Worm (Caenorhabditis elegans) whole organism, late embryonic: Measurements from ENCODE around the gene phyh-1.

Source experiments
- C08G9.2 ChIP-seq: sonication (generic microtip); optimal IDR thresholded peaks from 2 replicates; lab custom pipeline; 2016; ENCODE audit warnings: mild to moderate bottlenecking, missing genetic modification characterization, moderate library complexity, missing compliant biosample characterization
- C38D4.7 ChIP-seq: fragments of 200-800 bp; sonication (Bioruptor generic); optimal IDR thresholded peaks from 2 replicates; lab custom pipeline; 2018; ENCODE audit warnings: mild to moderate bottlenecking, missing genetic modification characterization, moderate library complexity, missing compliant biosample characterization
- F13H6.1 ChIP-seq: sonication (generic microtip); optimal IDR thresholded peaks from 2 replicates; lab custom pipeline; 2016; ENCODE audit warnings: missing genetic modification characterization, missing compliant biosample characterization
- ahr-1 ChIP-seq: sonication (generic microtip); optimal IDR thresholded peaks from 2 replicates; lab custom pipeline; 2016; ENCODE audit warnings: missing genetic modification characterization, missing compliant biosample characterization
- ceh-18 ChIP-seq: sonication (generic microtip); optimal IDR thresholded peaks from 2 replicates; lab custom pipeline; 2016; ENCODE audit warnings: missing genetic modification characterization, missing compliant biosample characterization
- ceh-22 ChIP-seq: sonication (generic microtip); optimal IDR thresholded peaks from 2 replicates; lab custom pipeline; 2017; ENCODE audit warnings: missing biosample characterization, missing genetic modification characterization
- ceh-31 ChIP-seq: sonication (generic microtip); optimal IDR thresholded peaks from 2 replicates; lab custom pipeline; 2016; ENCODE audit warnings: missing genetic modification characterization, missing compliant biosample characterization
- ceh-34 ChIP-seq: sonication (generic microtip); optimal IDR thresholded peaks from 2 replicates; lab custom pipeline; 2016; ENCODE audit warnings: mild to moderate bottlenecking, missing genetic modification characterization, missing compliant biosample characterization
- ceh-45 ChIP-seq: fragments of 200-800 bp; sonication (Bioruptor generic); IDR thresholded peaks from 2 replicates; pipeline ENCODE4 v1.3.6; 2022; ENCODE audit warnings: missing genetic modification reagents, missing genetic modification characterization, missing compliant biosample characterization
- ceh-9 ChIP-seq: sonication (generic microtip); optimal IDR thresholded peaks from 2 replicates; lab custom pipeline; 2016; ENCODE audit warnings: mild to moderate bottlenecking, missing genetic modification characterization, inconsistent platforms, missing compliant biosample characterization
- che-1 ChIP-seq: sonication (generic microtip); optimal IDR thresholded peaks from 2 replicates; lab custom pipeline; 2016; ENCODE audit warnings: mild to moderate bottlenecking, missing genetic modification characterization, missing compliant biosample characterization
- elt-2 ChIP-seq: sonication (generic microtip); optimal IDR thresholded peaks from 2 replicates; lab custom pipeline; 2016; ENCODE audit warnings: missing genetic modification reagents, missing genetic modification characterization, missing compliant biosample characterization
- elt-4 ChIP-seq: sonication (generic microtip); optimal IDR thresholded peaks from 2 replicates; lab custom pipeline; 2016; ENCODE audit warnings: missing genetic modification characterization, missing compliant biosample characterization
- fkh-6 ChIP-seq: sonication (generic microtip); optimal IDR thresholded peaks from 2 replicates; lab custom pipeline; 2016; ENCODE audit warnings: missing genetic modification characterization, missing compliant biosample characterization
- hlh-15 ChIP-seq: sonication (generic microtip); optimal IDR thresholded peaks from 2 replicates; lab custom pipeline; 2016; ENCODE audit warnings: missing genetic modification characterization, missing compliant biosample characterization
- hlh-8 ChIP-seq: sonication (generic microtip); optimal IDR thresholded peaks from 2 replicates; lab custom pipeline; 2016; ENCODE audit warnings: missing genotype, missing genetic modification characterization, missing compliant biosample characterization
- lim-6 ChIP-seq: sonication (generic microtip); optimal IDR thresholded peaks from 2 replicates; lab custom pipeline; 2016; ENCODE audit warnings: missing genetic modification characterization, missing compliant biosample characterization
- madf-2 ChIP-seq: sonication (generic microtip); optimal IDR thresholded peaks from 2 replicates; lab custom pipeline; 2017; ENCODE audit warnings: missing genetic modification characterization, missing compliant biosample characterization
- mec-3 ChIP-seq: sonication (generic microtip); optimal IDR thresholded peaks from 2 replicates; lab custom pipeline; 2016; ENCODE audit warnings: borderline replicate concordance, missing genetic modification characterization, missing compliant biosample characterization
- nfya-1 ChIP-seq: sonication (generic microtip); optimal IDR thresholded peaks from 2 replicates; lab custom pipeline; 2017; ENCODE audit warnings: missing genetic modification characterization, mild to moderate bottlenecking, missing compliant biosample characterization, antibody characterized with exemption, moderate library complexity
- pat-9 ChIP-seq: fragments of 200-800 bp; sonication (Bioruptor generic); optimal IDR thresholded peaks from 2 replicates; lab custom pipeline; 2018; ENCODE audit warnings: mild to moderate bottlenecking, missing genetic modification characterization, moderate library complexity, missing compliant biosample characterization
- pax-1 ChIP-seq: fragments of 150-350 bp; optimal IDR thresholded peaks from 2 replicates; lab custom pipeline; 2014; ENCODE audit warnings: missing biosample characterization, missing genetic modification characterization
- rnt-1 ChIP-seq: sonication (generic microtip); optimal IDR thresholded peaks from 2 replicates; lab custom pipeline; 2016; ENCODE audit warnings: missing genetic modification characterization, missing compliant biosample characterization
- sdc-2 ChIP-seq: sonication (generic microtip); optimal IDR thresholded peaks from 2 replicates; lab custom pipeline; 2016; ENCODE audit warnings: missing genotype, missing genetic modification characterization, missing compliant biosample characterization
- sox-2 ChIP-seq: fragments of 200-800 bp; sonication (Bioruptor generic); IDR thresholded peaks from 2 replicates; pipeline ENCODE4 v1.3.6; 2022; ENCODE audit warnings: missing genetic modification reagents, missing genetic modification characterization, missing compliant biosample characterization
- syd-9 ChIP-seq: sonication (generic microtip); optimal IDR thresholded peaks from 2 replicates; lab custom pipeline; 2016; ENCODE audit warnings: mild to moderate bottlenecking, missing genetic modification characterization, moderate library complexity, missing compliant biosample characterization
- tbx-2 ChIP-seq: sonication (generic microtip); optimal IDR thresholded peaks from 2 replicates; lab custom pipeline; 2016; ENCODE audit warnings: missing genetic modification characterization, missing compliant biosample characterization
- ttx-3 ChIP-seq: sonication (generic microtip); optimal IDR thresholded peaks from 2 replicates; lab custom pipeline; 2016; ENCODE audit warnings: missing genetic modification reagents, missing genetic modification characterization, missing compliant biosample characterization
- unc-3 ChIP-seq, 2 experiments: fragments of 200-800 bp in 1 of 2; sonication (Bioruptor generic) in 1 of 2; sonication (generic microtip) in 1 of 2; conservative IDR thresholded peaks in 1 of 2; optimal IDR thresholded peaks in 1 of 2; 2 replicates each; pipeline versions ENCODE4 v1.3.6 to Lab custom; 2016 to 2022; ENCODE audit warnings: missing compliant biosample characterization in 2 of 2, missing genetic modification characterization in 2 of 2, missing genetic modification reagents in 1 of 2
- unc-55 ChIP-seq: sonication (generic microtip); optimal IDR thresholded peaks from 2 replicates; lab custom pipeline; 2017; ENCODE audit warnings: missing biosample characterization, missing genetic modification reagents, missing genetic modification characterization
- ztf-16 ChIP-seq: sonication (generic microtip); optimal IDR thresholded peaks from 2 replicates; lab custom pipeline; 2017; ENCODE audit warnings: missing genetic modification characterization, missing compliant biosample characterization

Gene phyh-1

ce11 chrIV:17265716-17266115 is 6.5 kb upstream of the phyh-1 start:
- no peak for TF ChIP-seq lim-6 (tag; lab: Kevin White, UChicago)

DNA sequence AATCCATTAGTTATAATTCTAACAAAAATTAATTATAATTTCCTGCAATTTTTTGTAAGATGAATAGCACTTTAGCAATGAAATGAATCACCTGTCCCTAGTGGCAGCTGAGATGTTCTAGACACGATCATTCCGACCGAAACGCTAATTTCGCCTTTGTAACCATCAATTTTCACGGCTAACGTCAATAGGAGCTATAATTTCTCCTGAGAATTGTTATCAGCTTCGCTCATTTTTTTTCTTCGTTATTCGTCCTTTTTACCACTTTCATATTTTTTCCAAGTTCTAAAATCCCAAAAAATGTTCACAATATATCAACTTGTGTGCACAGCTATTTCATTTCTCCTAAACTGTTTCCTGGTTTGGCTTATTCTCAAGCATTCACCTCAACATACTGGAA is 6.1 kb upstream of the phyh-1 start, which contains the start of gene str-187:
str-187 (plus strand) TSS at position 301 of the 400 bp plus-strand sequence.
- TF ChIP-seq madf-2 (tag; lab: Kevin White, UChicago) (no peak), ceh-31 (tag; lab: Kevin White, UChicago) (no peak), hlh-15 (tag; lab: Kevin White, UChicago) (no peak), sdc-2 (tag; lab: Kevin White, UChicago) (no peak)

DNA sequence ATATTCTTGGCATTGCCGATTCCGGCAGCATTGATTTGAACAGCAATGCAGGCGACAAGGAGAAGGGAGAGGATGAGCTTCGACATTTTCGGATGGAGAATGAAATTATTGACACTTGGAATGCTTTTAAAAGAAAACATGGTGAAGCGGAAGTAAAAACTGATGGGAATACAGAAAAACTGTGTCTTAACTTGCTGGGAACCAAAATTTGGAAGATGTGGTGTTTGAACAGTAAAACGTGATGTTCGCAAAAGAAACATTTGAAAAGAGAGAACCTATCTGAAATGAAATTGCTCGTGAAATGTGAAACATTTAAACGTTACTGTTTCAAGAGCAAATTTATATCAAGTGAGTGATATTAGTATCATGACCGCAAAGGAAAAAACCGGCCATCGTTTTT is 5.5 kb upstream of the phyh-1 start, which contains the start of gene F26D10.13:
F26D10.13 (minus strand) TSS at position 101 of the 400 bp plus-strand sequence.
- no peak for TF ChIP-seq hlh-15 (tag; lab: Kevin White, UChicago)

- TF ChIP-seq elt-2 (peak; percentile 83), C38D4.7 (no peak)
Observed at ce11 chrIV:17263714-17264113, 4.5 kb upstream of the phyh-1 start.

DNA sequence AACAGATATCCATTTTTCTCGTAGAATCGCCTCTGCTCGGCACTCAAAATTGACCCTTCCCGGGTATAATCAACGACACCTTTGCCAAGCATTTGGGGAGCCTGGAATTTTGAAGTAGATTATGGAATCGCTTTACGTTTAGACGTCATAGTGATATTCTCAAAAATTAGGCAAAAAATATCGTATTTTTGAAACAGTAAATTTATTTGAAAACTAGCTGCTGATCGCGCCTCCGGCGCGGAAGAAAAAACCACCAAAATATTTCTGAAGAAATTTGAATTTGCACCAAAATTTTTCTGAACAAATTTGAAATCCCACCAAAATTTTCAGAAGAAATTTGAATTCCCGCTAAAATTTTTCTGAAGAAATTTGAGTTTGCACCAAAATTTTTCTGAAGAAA is 3.2 kb upstream of the phyh-1 start, which contains the start of gene ZK550.6:
ZK550.6 (minus strand) TSS at position 101 of the 400 bp plus-strand sequence.
- no peak for TF ChIP-seq sox-2
- no peak for TF ChIP-seq sdc-2 (tag; lab: Kevin White, UChicago)
- no peak for TF ChIP-seq ztf-16 (tag; lab: Kevin White, UChicago)
- no peak for TF ChIP-seq F13H6.1 (tag; lab: Kevin White, UChicago)
- no peak for TF ChIP-seq unc-3 (GFP tag; conservative IDR thresholded peaks at IDR 0.05; lab: Robert Waterston, UW)
- no peak for TF ChIP-seq unc-3 (tag; optimal IDR thresholded peaks at IDR 0.05; lab: Kevin White, UChicago)
- TF ChIP-seq ceh-45 (GFP tag; lab: Robert Waterston, UW): no peak
- TF ChIP-seq fkh-6 (tag; lab: Kevin White, UChicago): no peak
- no peak for TF ChIP-seq pax-1 (tag; lab: Kevin White, UChicago)
- no peak for TF ChIP-seq che-1 (tag; lab: Kevin White, UChicago)
- no peak for TF ChIP-seq unc-55 (GFP tag; lab: Kevin White, UChicago)
- TF ChIP-seq elt-4 (tag; lab: Kevin White, UChicago): no peak
- TF ChIP-seq lim-6 (tag; lab: Kevin White, UChicago): no peak
- no peak for TF ChIP-seq ceh-22
- no peak for TF ChIP-seq C08G9.2 (tag; lab: Kevin White, UChicago)
- no peak for TF ChIP-seq mec-3
- TF ChIP-seq ceh-34 (tag; lab: Kevin White, UChicago): no peak
- no peak for TF ChIP-seq ahr-1 (tag; lab: Kevin White, UChicago)
- no peak for TF ChIP-seq nfya-1
- no peak for TF ChIP-seq ceh-9 (tag; lab: Kevin White, UChicago)

ce11 chrIV:17258824-17259223 is 386 bp downstream of the phyh-1 start:
- TF ChIP-seq tbx-2 (tag; lab: Kevin White, UChicago) (no peak), syd-9 (no peak), ceh-18 (tag; lab: Kevin White, UChicago) (no peak), nfya-1 (no peak), hlh-8 (tag; lab: Kevin White, UChicago) (no peak), rnt-1 (tag; lab: Kevin White, UChicago) (no peak)

DNA sequence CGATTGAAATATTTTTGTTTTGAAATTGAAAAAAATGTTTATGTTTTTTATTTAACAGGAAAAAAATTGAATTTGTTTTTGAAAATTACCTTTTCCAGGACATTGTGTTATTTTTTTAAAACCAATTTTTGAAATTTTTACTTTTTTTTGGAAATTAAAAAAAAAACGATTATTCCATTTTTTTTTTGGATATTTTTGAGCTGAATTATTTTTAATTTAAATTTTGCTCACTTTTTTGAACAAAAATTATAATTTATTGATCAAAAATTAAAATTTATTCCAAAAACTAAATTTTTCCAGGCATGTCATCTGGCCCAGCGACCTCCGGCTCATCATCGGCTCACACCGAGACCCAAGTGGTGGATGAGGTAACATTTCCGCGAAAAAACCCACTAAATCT is 4.2 kb downstream of the phyh-1 start, which contains the start of gene gtf-2E1:
gtf-2E1 (plus strand) TSS at position 301 of the 400 bp plus-strand sequence.
- TF ChIP-seq ttx-3 (tag; lab: Kevin White, UChicago) (no peak), ceh-31 (tag; lab: Kevin White, UChicago) (no peak), pat-9 (tag; lab: Kevin White, UChicago) (no peak)
